Worm (Caenorhabditis elegans): ENCODE data around the gene K04A8.20.
A peak's percentile ranks its signal among the peaks of the same experiment; 100 is the strongest.

DNA sequence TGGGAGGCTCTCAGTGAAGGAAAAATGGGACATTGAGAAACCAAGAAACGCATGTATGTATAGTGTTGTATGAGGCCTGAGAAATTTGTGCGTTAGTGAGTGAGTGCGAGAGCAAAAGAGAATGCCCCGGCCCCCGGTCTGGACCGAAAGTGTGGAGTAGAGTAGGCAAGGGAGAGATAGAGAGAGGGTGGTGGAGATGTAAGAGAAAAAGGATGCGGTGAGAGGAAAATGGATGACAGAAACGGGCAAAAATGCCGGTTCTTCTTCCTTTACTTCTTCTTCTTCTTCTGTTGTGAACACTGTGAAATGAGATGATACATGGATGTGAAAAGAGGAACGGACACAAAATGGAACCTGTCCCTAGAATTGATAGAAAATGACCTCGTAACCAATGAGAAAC, 10.9 kb upstream of the K04A8.20 start:
- no peak for TF ChIP-seq ceh-14 (tag; optimal IDR thresholded peaks at IDR 0.05)
- TF ChIP-seq ceh-6 (GFP tag; optimal IDR thresholded peaks at IDR 0.05), result no peak
- TF ChIP-seq nfya-1 (tag; optimal IDR thresholded peaks at IDR 0.05), result peak; percentile 13
- TF ChIP-seq ceh-30 (tag; optimal IDR thresholded peaks at IDR 0.05), result no peak
- no peak for TF ChIP-seq pha-4 (tag; optimal IDR thresholded peaks at IDR 0.05)
- TF ChIP-seq ama-1 (optimal IDR thresholded peaks at IDR 0.05), result no peak
- TF ChIP-seq hlh-13 (GFP tag; optimal IDR thresholded peaks at IDR 0.05), result no peak
